Fruit fly (Drosophila melanogaster): ENCODE results near the gene CG3744.

The CG3744 gene

dm6 chr3R:24886470-24886869 is 10.0 kb upstream of the CG3744 start (continued):
- TF ChIP-seq BtbVII (GFP tag; optimal IDR thresholded peaks at IDR 0.05) (no peak), HLHmδ (GFP tag; optimal IDR thresholded peaks at IDR 0.05) (no peak), row (GFP tag; IDR thresholded peaks at IDR 0.05) (0 out of 3 replicates have a peak, but pooled peaks have one; percentile 5), dmrt99B (tag; optimal IDR thresholded peaks at IDR 0.05) (peak; percentile 57), usp (GFP tag; optimal IDR thresholded peaks at IDR 0.05) (no peak), ERR (GFP tag; optimal IDR thresholded peaks at IDR 0.05) (no peak), CG1792 (GFP tag; optimal IDR thresholded peaks at IDR 0.05) (no peak), CG13624 (GFP tag; optimal IDR thresholded peaks at IDR 0.05) (no peak), ap (GFP tag; IDR thresholded peaks at IDR 0.05) (no peak), HHEX (GFP tag; optimal IDR thresholded peaks at IDR 0.05) (no peak), B-H2 (GFP tag; optimal IDR thresholded peaks at IDR 0.05) (no peak), fd3F (GFP tag; optimal IDR thresholded peaks at IDR 0.05) (no peak), CG2712 (tag; optimal IDR thresholded peaks at IDR 0.05) (no peak), Sox100B (GFP tag; optimal IDR thresholded peaks at IDR 0.05) (no peak), Eip74EF (GFP tag; optimal IDR thresholded peaks at IDR 0.05) (no peak)

dm6 chr3R:24878655-24879054 is 2.2 kb upstream of the CG3744 start:
- TF ChIP-seq CG10462 (GFP tag; optimal IDR thresholded peaks at IDR 0.05) (no peak), Pdp1 (GFP tag; optimal IDR thresholded peaks at IDR 0.05) (peak in 1 of 2 experiments; percentile 5), CG12299 (tag; optimal IDR thresholded peaks at IDR 0.05) (no peak), sr (GFP tag; IDR thresholded peaks at IDR 0.05) (peak; percentile 53), tup (GFP tag; optimal IDR thresholded peaks at IDR 0.05) (no peak), chinmo (GFP tag; IDR thresholded peaks at IDR 0.05; ENCODE audit: partially characterized antibody) (0 out of 4 replicates have a peak, but pooled peaks have one; percentile 37)

dm6 chr3R:24876843-24877457 is 496 bp upstream of the CG3744 start, which contains the start of the genes CG11089 and CG31381:
Gene CG11089 (plus strand): TSS chr3R:24877045.
Gene CG31381 (plus strand): TSS chr3R:24877045.
- TF ChIP-seq CG2202 (tag; optimal IDR thresholded peaks at IDR 0.05): no peak
- peak; percentile 84 for TF ChIP-seq scrt (GFP tag; optimal IDR thresholded peaks at IDR 0.05)
- peak; percentile 2 for TF ChIP-seq CG30020 (tag; optimal IDR thresholded peaks at IDR 0.05)
- peak; percentile 14 for TF ChIP-seq CG6683 (GFP tag; optimal IDR thresholded peaks at IDR 0.05)
- peak; percentile 39 for TF ChIP-seq CG17829 (tag; optimal IDR thresholded peaks at IDR 0.05)
- peak; percentile 61 for TF ChIP-seq CG12391 (tag; optimal IDR thresholded peaks at IDR 0.05)
- TF ChIP-seq CG3726 (GFP tag; IDR thresholded peaks at IDR 0.05): no peak
- no peak for TF ChIP-seq seq (GFP tag; IDR thresholded peaks at IDR 0.05)
- peak in 1 of 2 experiments; percentile 76 for TF ChIP-seq crp (GFP tag; optimal IDR thresholded peaks at IDR 0.05)
- peak; percentile 44 for TF ChIP-seq CG12659 (GFP tag; optimal IDR thresholded peaks at IDR 0.05)
- TF ChIP-seq CG31441 (GFP tag; IDR thresholded peaks at IDR 0.05): 0 out of 2 replicates have a peak, but pooled peaks have one; percentile 7
- TF ChIP-seq Scr (GFP tag; IDR thresholded peaks at IDR 0.05; ENCODE audit: partially characterized antibody): 0 out of 2 replicates have a peak, but pooled peaks have one; percentile 4
- TF ChIP-seq Ravus (GFP tag; IDR thresholded peaks at IDR 0.05): no peak
- TF ChIP-seq Ets97D (GFP tag; optimal IDR thresholded peaks at IDR 0.05): peak; percentile 44
- peak; percentile 25 for TF ChIP-seq Asciz (GFP tag; optimal IDR thresholded peaks at IDR 0.05)
- peak; percentile 97 for TF ChIP-seq E2f2 (GFP tag; IDR thresholded peaks at IDR 0.05)
- peak; percentile 37 for TF ChIP-seq run (tag; optimal IDR thresholded peaks at IDR 0.05)
- peak; percentile 89 for TF ChIP-seq dm (GFP tag; optimal IDR thresholded peaks at IDR 0.05)
- peak; percentile 7 for TF ChIP-seq Nf-YB (GFP tag; optimal IDR thresholded peaks at IDR 0.05)
- TF ChIP-seq Mes4 (GFP tag; optimal IDR thresholded peaks at IDR 0.05): no peak
- TF ChIP-seq CG15514 (GFP tag; optimal IDR thresholded peaks at IDR 0.05): peak; percentile 83
- TF ChIP-seq Meics (GFP tag; optimal IDR thresholded peaks at IDR 0.05): peak; percentile 32
- TF ChIP-seq sqz (GFP tag; optimal IDR thresholded peaks at IDR 0.05): no peak
- no peak for TF ChIP-seq CG10565 (GFP tag; optimal IDR thresholded peaks at IDR 0.05)
- TF ChIP-seq unc-4 (GFP tag; IDR thresholded peaks at IDR 0.05; ENCODE audit: partially characterized antibody): peak; percentile 16; the same call in 1 of the 2 replicates
- TF ChIP-seq Elba2 (GFP tag; optimal IDR thresholded peaks at IDR 0.05): peak; percentile 13

Measured in whole organism, embryonic.